Worm (Caenorhabditis elegans) whole organism, L1 larva: ENCODE results near the gene deb-1.

Experiments used
- C04F5.9 ChIP-seq: sonication (generic microtip); optimal IDR thresholded peaks from 2 replicates; lab custom pipeline; 2016; ENCODE audit warnings: missing genetic modification characterization, missing compliant biosample characterization
- C16A3.4 ChIP-seq: fragments of 150-350 bp; optimal IDR thresholded peaks from 2 replicates; lab custom pipeline; 2014; ENCODE audit warnings: missing biosample characterization, missing genetic modification characterization
- F16B12.6 ChIP-seq: fragments of 150-350 bp; optimal IDR thresholded peaks from 2 replicates; lab custom pipeline; 2014; ENCODE audit warnings: missing biosample characterization, missing genetic modification characterization
- aha-1 ChIP-seq: fragments of 150-350 bp; optimal IDR thresholded peaks from 2 replicates; lab custom pipeline; 2014; ENCODE audit warnings: missing biosample characterization, missing genetic modification characterization
- alr-1 ChIP-seq: fragments of 200-800 bp; sonication (Bioruptor generic); optimal IDR thresholded peaks from 2 replicates; lab custom pipeline; 2018; ENCODE audit warnings: borderline replicate concordance, mild to moderate bottlenecking, missing genetic modification characterization, missing compliant biosample characterization
- aly-2 ChIP-seq: fragments of 150-350 bp; optimal IDR thresholded peaks from 2 replicates; lab custom pipeline; 2014; ENCODE audit warnings: missing biosample characterization, missing genetic modification characterization
- ceh-63 ChIP-seq: fragments of 200-800 bp; sonication (Bioruptor generic); optimal IDR thresholded peaks from 2 replicates; lab custom pipeline; 2018; ENCODE audit warnings: mild to moderate bottlenecking, missing genetic modification characterization, missing compliant biosample characterization
- ceh-82 ChIP-seq, 3 experiments: fragments of 150-350 bp in 1 of 3; sonication (generic microtip) in 2 of 3; optimal IDR thresholded peaks; 2 replicates each; lab custom pipeline; 2014 to 2017; ENCODE audit warnings: missing biosample characterization in 3 of 3, missing genetic modification characterization in 3 of 3
- ceh-88 ChIP-seq: fragments of 200-800 bp; sonication (Bioruptor generic); IDR thresholded peaks from 2 replicates; pipeline ENCODE4 v1.3.6; 2022; ENCODE audit warnings: missing genetic modification characterization, missing compliant biosample characterization
- ceh-90 ChIP-seq: sonication (generic microtip); optimal IDR thresholded peaks from 2 replicates; lab custom pipeline; 2016; ENCODE audit warnings: missing genetic modification characterization, missing compliant biosample characterization
- dpl-1 ChIP-seq, 3 experiments: fragments of 150-350 bp in 2 of 3; sonication (generic microtip) in 1 of 3; optimal IDR thresholded peaks; 2 replicates each; lab custom pipeline; 2014 to 2017; ENCODE audit warnings: missing biosample characterization in 3 of 3, missing genetic modification characterization in 3 of 3, missing genetic modification reagents in 3 of 3
- dsc-1 ChIP-seq: sonication (generic microtip); optimal IDR thresholded peaks from 2 replicates; lab custom pipeline; 2016; ENCODE audit warnings: mild to moderate bottlenecking, missing genetic modification characterization, missing compliant biosample characterization
- egl-13 ChIP-seq: sonication (generic microtip); optimal IDR thresholded peaks from 2 replicates; lab custom pipeline; 2016; ENCODE audit warnings: missing genotype, missing genetic modification reagents, missing genetic modification characterization, missing compliant biosample characterization
- elt-2 ChIP-seq: sonication (generic microtip); optimal IDR thresholded peaks from 2 replicates; lab custom pipeline; 2016; ENCODE audit warnings: missing genetic modification characterization, mild to moderate bottlenecking, inconsistent platforms, missing compliant biosample characterization, missing genetic modification reagents
- fkh-10 ChIP-seq: sonication (generic microtip); optimal IDR thresholded peaks from 2 replicates; lab custom pipeline; 2017; ENCODE audit warnings: missing biosample characterization, missing genetic modification reagents, missing genetic modification characterization
- hlh-17 ChIP-seq: fragments of 200-800 bp; sonication (Bioruptor generic); optimal IDR thresholded peaks from 2 replicates; lab custom pipeline; 2018; ENCODE audit warnings: missing genetic modification characterization, mild to moderate bottlenecking, missing compliant biosample characterization, moderate library complexity, borderline replicate concordance
- irx-1 ChIP-seq: sonication (generic microtip); optimal IDR thresholded peaks from 2 replicates; lab custom pipeline; 2016; ENCODE audit warnings: missing genetic modification characterization, missing compliant biosample characterization
- isw-1 ChIP-seq: fragments of 200-800 bp; sonication (Bioruptor generic); IDR thresholded peaks from 2 replicates; pipeline ENCODE4 v1.3.6; 2022; ENCODE audit warnings: missing genetic modification characterization, missing compliant biosample characterization
- jun-1 ChIP-seq: fragments of 150-350 bp; optimal IDR thresholded peaks from 2 replicates; lab custom pipeline; 2014; ENCODE audit warnings: missing biosample characterization, missing genetic modification reagents, missing genetic modification characterization
- lin-13 ChIP-seq: fragments of 150-350 bp; optimal IDR thresholded peaks from 2 replicates; lab custom pipeline; 2014; ENCODE audit warnings: missing biosample characterization, missing genetic modification reagents, missing genetic modification characterization
- lin-14 ChIP-seq: fragments of 200-800 bp; sonication (Bioruptor generic); optimal IDR thresholded peaks from 2 replicates; lab custom pipeline; 2018; ENCODE audit warnings: mild to moderate bottlenecking, missing genetic modification characterization, moderate library complexity, missing compliant biosample characterization
- lin-39 ChIP-seq: fragments of 150-350 bp; optimal IDR thresholded peaks from 2 replicates; lab custom pipeline; 2014; ENCODE audit warnings: missing biosample characterization, missing genetic modification reagents, missing genetic modification characterization
- lir-3 ChIP-seq: sonication (generic microtip); optimal IDR thresholded peaks from 2 replicates; lab custom pipeline; 2016; ENCODE audit warnings: mild to moderate bottlenecking, missing genetic modification characterization, moderate library complexity, missing compliant biosample characterization; ENCODE audit not compliant: poor library complexity
- mab-9 ChIP-seq: fragments of 200-800 bp; sonication (Bioruptor generic); IDR thresholded peaks from 2 replicates; pipeline ENCODE4 v1.3.6; 2022; ENCODE audit warnings: missing genetic modification reagents, missing genetic modification characterization, missing compliant biosample characterization
- mef-2 ChIP-seq: fragments of 150-350 bp; optimal IDR thresholded peaks from 2 replicates; lab custom pipeline; 2014; ENCODE audit warnings: missing biosample characterization, missing genetic modification characterization
- nhr-11 ChIP-seq: fragments of 150-350 bp; optimal IDR thresholded peaks from 2 replicates; lab custom pipeline; 2014; ENCODE audit warnings: missing biosample characterization, missing genetic modification characterization
- nhr-12 ChIP-seq: sonication (generic microtip); optimal IDR thresholded peaks from 2 replicates; lab custom pipeline; 2017; ENCODE audit warnings: missing biosample characterization, missing genetic modification characterization
- nhr-20 ChIP-seq: sonication (generic microtip); optimal IDR thresholded peaks from 2 replicates; lab custom pipeline; 2016; ENCODE audit warnings: mild to moderate bottlenecking, missing genetic modification characterization, missing compliant biosample characterization
- nhr-47 ChIP-seq: sonication (generic microtip); optimal IDR thresholded peaks from 2 replicates; lab custom pipeline; 2016; ENCODE audit warnings: mild to moderate bottlenecking, missing genetic modification characterization, moderate library complexity, missing compliant biosample characterization
- nhr-71 ChIP-seq: sonication (generic microtip); optimal IDR thresholded peaks from 2 replicates; lab custom pipeline; 2016; ENCODE audit warnings: mild to moderate bottlenecking, missing genetic modification characterization, moderate library complexity, missing compliant biosample characterization
- nhr-77 ChIP-seq: fragments of 150-350 bp; optimal IDR thresholded peaks from 2 replicates; lab custom pipeline; 2014; ENCODE audit warnings: missing biosample characterization, missing genetic modification characterization
- nhr-90 ChIP-seq: sonication (generic microtip); optimal IDR thresholded peaks from 2 replicates; lab custom pipeline; 2016; ENCODE audit warnings: mild to moderate bottlenecking, missing genetic modification characterization, missing compliant biosample characterization; ENCODE audit not compliant: poor library complexity
- rnt-1 ChIP-seq: sonication (generic microtip); optimal IDR thresholded peaks from 2 replicates; lab custom pipeline; 2016; ENCODE audit warnings: mild to moderate bottlenecking, missing genetic modification characterization, moderate library complexity, missing compliant biosample characterization
- snpc-4 ChIP-seq: fragments of 150-350 bp; optimal IDR thresholded peaks from 2 replicates; lab custom pipeline; 2014; ENCODE audit warnings: missing biosample characterization, missing genetic modification characterization
- sox-4 ChIP-seq: sonication (generic microtip); optimal IDR thresholded peaks from 2 replicates; lab custom pipeline; 2016; ENCODE audit warnings: missing genetic modification characterization, missing compliant biosample characterization
- sup-37 ChIP-seq: fragments of 200-800 bp; sonication (Bioruptor generic); optimal IDR thresholded peaks from 2 replicates; lab custom pipeline; 2018; ENCODE audit warnings: mild to moderate bottlenecking, missing genetic modification characterization, missing compliant biosample characterization
- swsn-7 ChIP-seq: sonication (generic microtip); optimal IDR thresholded peaks from 2 replicates; lab custom pipeline; 2016; ENCODE audit warnings: missing genetic modification characterization, missing compliant biosample characterization
- tbx-2 ChIP-seq: sonication (generic microtip); optimal IDR thresholded peaks from 2 replicates; lab custom pipeline; 2016; ENCODE audit warnings: missing genetic modification characterization, missing compliant biosample characterization
- unc-130 ChIP-seq: fragments of 150-350 bp; optimal IDR thresholded peaks from 2 replicates; lab custom pipeline; 2017; ENCODE audit warnings: missing biosample characterization, missing genetic modification characterization, inconsistent platforms
- unc-30 ChIP-seq: sonication (generic microtip); optimal IDR thresholded peaks from 2 replicates; lab custom pipeline; 2017; ENCODE audit warnings: missing biosample characterization, missing genetic modification characterization
- vab-15 ChIP-seq: sonication (generic microtip); optimal IDR thresholded peaks from 2 replicates; lab custom pipeline; 2017; ENCODE audit warnings: missing genotype, mild to moderate bottlenecking, missing genetic modification characterization, missing compliant biosample characterization
- zip-4 ChIP-seq: fragments of 200-800 bp; sonication (Bioruptor generic); optimal IDR thresholded peaks from 2 replicates; lab custom pipeline; 2018; ENCODE audit warnings: mild to moderate bottlenecking, missing genetic modification characterization, moderate library complexity, missing compliant biosample characterization
- ztf-11 ChIP-seq, 2 experiments: sonication (generic microtip); optimal IDR thresholded peaks; 2 replicates each; lab custom pipeline; 2016 to 2017; ENCODE audit warnings: missing genetic modification characterization in 2 of 2, missing biosample characterization in 1 of 2, missing compliant biosample characterization in 1 of 2
- ztf-4 ChIP-seq: fragments of 150-350 bp; optimal IDR thresholded peaks from 2 replicates; lab custom pipeline; 2014; ENCODE audit warnings: missing biosample characterization, missing genetic modification characterization

Gene deb-1

ce11 chrIV:7103211-7103679, 9.2 kb upstream of the deb-1 start, which contains the start of the genes rde-8 and ZC477.3 (continued):
- TF ChIP-seq ceh-88 (GFP tag; lab: Robert Waterston, UW) = peak; percentile 38
- TF ChIP-seq ceh-90 (tag; lab: Kevin White, UChicago) = no peak
- peak; percentile 5 for TF ChIP-seq nhr-77 (tag; lab: Kevin White, UChicago)
- peak; percentile 64 for TF ChIP-seq lin-39 (tag; lab: Kevin White, UChicago)
- TF ChIP-seq hlh-17 (GFP tag; lab: Kevin White, UChicago) = no peak
- TF ChIP-seq sox-4 (tag; lab: Kevin White, UChicago) = peak; percentile 49
- TF ChIP-seq jun-1 (tag; lab: Kevin White, UChicago) = peak; percentile 65
- TF ChIP-seq lir-3 = peak; percentile 9
- TF ChIP-seq zip-4 (GFP tag; lab: Kevin White, UChicago) = peak; percentile 45
- no peak for TF ChIP-seq ceh-63 (GFP tag; lab: Kevin White, UChicago)
- TF ChIP-seq ceh-82 (tag; optimal IDR thresholded peaks at IDR 0.05; lab: Kevin White, UChicago) = peak; percentile 46 to 85 (median 55)
- peak; percentile 89 for TF ChIP-seq rnt-1 (tag; lab: Kevin White, UChicago)
- no peak for TF ChIP-seq unc-30 (tag; lab: Kevin White, UChicago)
- TF ChIP-seq lin-14 (GFP tag; lab: Kevin White, UChicago) = no peak
- TF ChIP-seq isw-1 (GFP tag; lab: Robert Waterston, UW) = peak; percentile 56
- TF ChIP-seq nhr-11 (tag; lab: Kevin White, UChicago) = peak; percentile 37
- TF ChIP-seq nhr-71 (tag; lab: Kevin White, UChicago) = peak; percentile 90
- TF ChIP-seq nhr-12 (tag; lab: Kevin White, UChicago) = no peak
- TF ChIP-seq nhr-90 (tag; lab: Kevin White, UChicago) = peak; percentile 85
- TF ChIP-seq F16B12.6 = peak; percentile 48
- TF ChIP-seq vab-15 = no peak
- peak; percentile 52 for TF ChIP-seq elt-2
- TF ChIP-seq unc-130 (tag; lab: Kevin White, UChicago) = peak; percentile 67
- TF ChIP-seq mab-9 (GFP tag; lab: Robert Waterston, UW) = peak; percentile 23; the same call in 1 of the 2 replicates
- TF ChIP-seq swsn-7 (tag; lab: Kevin White, UChicago) = peak; percentile 85
- peak; percentile 85 for TF ChIP-seq irx-1 (tag; lab: Kevin White, UChicago)
- TF ChIP-seq nhr-47 (tag; lab: Kevin White, UChicago) = peak; percentile 89
- TF ChIP-seq lin-13 (GFP tag; lab: Kevin White, UChicago) = peak; percentile 34
- peak; percentile 85 for TF ChIP-seq tbx-2 (tag; lab: Kevin White, UChicago)
- TF ChIP-seq nhr-20 = peak; percentile 81
- TF ChIP-seq ztf-4 = no peak
- TF ChIP-seq fkh-10 (GFP tag; lab: Kevin White, UChicago) = no peak
- peak; percentile 57 for TF ChIP-seq egl-13 (tag; lab: Kevin White, UChicago)
- TF ChIP-seq alr-1 (tag; lab: Kevin White, UChicago) = no peak
- peak; percentile 53 for TF ChIP-seq sup-37 (GFP tag; lab: Kevin White, UChicago)
- peak; percentile 63 to 83 (median 80) for TF ChIP-seq dpl-1 (GFP tag; optimal IDR thresholded peaks at IDR 0.05; lab: Kevin White, UChicago)
- TF ChIP-seq mef-2 = no peak
- peak; percentile 80 for TF ChIP-seq snpc-4 (tag; lab: Kevin White, UChicago)
- no peak for TF ChIP-seq C04F5.9 (tag; lab: Kevin White, UChicago)
- peak; percentile 71 for TF ChIP-seq C16A3.4 (tag; lab: Kevin White, UChicago)
- no peak for TF ChIP-seq aha-1 (tag; lab: Kevin White, UChicago)
- peak; percentile 57 for TF ChIP-seq aly-2 (tag; lab: Kevin White, UChicago)
- peak in 1 of 2 experiments; percentile 19 for TF ChIP-seq ztf-11 (tag; optimal IDR thresholded peaks at IDR 0.05; lab: Kevin White, UChicago)
- TF ChIP-seq dsc-1 (tag; lab: Kevin White, UChicago) = peak; percentile 83
